Fruit fly (Drosophila melanogaster): ENCODE results near the gene spn-A.

The spn-A gene

dm6 chr3R:30091795-30092699, 36.2 kb upstream of the spn-A start:
- TF ChIP-seq Myc (optimal IDR thresholded peaks at IDR 0.05), result no peak
- no peak for TF ChIP-seq h (optimal IDR thresholded peaks at IDR 0.05)
- no peak for TF ChIP-seq insv (optimal IDR thresholded peaks at IDR 0.05)
- no peak for TF ChIP-seq ttk (optimal IDR thresholded peaks at IDR 0.05)
- no peak for TF ChIP-seq psq (optimal IDR thresholded peaks at IDR 0.05)
- TF ChIP-seq Sin3A (optimal IDR thresholded peaks at IDR 0.05), result no peak

DNA sequence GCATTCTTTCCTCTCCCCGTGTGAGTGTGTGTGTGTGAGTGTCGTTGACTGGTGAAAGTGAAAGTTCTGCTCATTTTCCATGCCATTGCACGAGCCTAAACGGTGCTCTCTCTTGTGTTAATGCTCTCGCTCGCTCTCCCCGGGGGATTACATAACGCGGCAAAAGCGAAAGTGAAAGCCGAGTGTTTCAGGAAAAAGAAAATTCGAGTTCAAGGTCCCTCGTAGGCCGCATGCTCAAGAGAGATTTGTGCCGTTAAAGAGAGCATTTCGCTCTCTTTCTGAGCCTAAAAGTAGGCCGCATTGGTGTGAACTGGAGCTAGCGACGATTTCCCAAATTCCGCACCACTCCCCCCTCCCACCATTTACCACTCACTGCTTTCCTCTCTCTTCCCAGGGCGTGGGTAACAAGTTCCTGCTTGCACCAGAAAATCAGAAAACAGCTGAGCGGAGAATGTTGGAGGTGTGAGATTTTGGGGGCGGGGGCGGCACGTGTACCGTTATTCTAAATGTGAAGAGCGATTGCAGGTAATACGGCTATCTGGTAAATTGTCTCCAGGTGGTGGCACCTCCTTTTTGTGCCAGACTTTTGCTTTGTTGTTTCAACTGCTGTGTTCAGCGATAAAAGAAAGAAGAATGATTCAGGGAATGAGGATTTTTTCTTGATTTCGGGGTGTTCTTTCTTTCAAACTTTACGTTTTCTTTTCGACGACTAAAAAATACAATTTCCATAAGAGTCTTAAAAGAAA, 34.6 kb upstream of the spn-A start:
- TF ChIP-seq Myc (optimal IDR thresholded peaks at IDR 0.05) (no peak), psq (optimal IDR thresholded peaks at IDR 0.05) (no peak), ttk (optimal IDR thresholded peaks at IDR 0.05) (no peak), Sin3A (optimal IDR thresholded peaks at IDR 0.05) (no peak), h (optimal IDR thresholded peaks at IDR 0.05) (no peak), insv (optimal IDR thresholded peaks at IDR 0.05) (no peak)

dm6 chr3R:30084137-30084536, 28.3 kb upstream of the spn-A start:
- no peak for TF ChIP-seq psq (optimal IDR thresholded peaks at IDR 0.05)
- TF ChIP-seq Myc (optimal IDR thresholded peaks at IDR 0.05), result no peak
- no peak for TF ChIP-seq h (optimal IDR thresholded peaks at IDR 0.05)

- TF ChIP-seq h (optimal IDR thresholded peaks at IDR 0.05) (no peak), Sin3A (optimal IDR thresholded peaks at IDR 0.05) (no peak), insv (optimal IDR thresholded peaks at IDR 0.05) (no peak), Myc (optimal IDR thresholded peaks at IDR 0.05) (no peak), psq (optimal IDR thresholded peaks at IDR 0.05) (no peak), ttk (optimal IDR thresholded peaks at IDR 0.05) (no peak)
These were observed 27.4 kb upstream of the spn-A start for dm6 chr3R:30083215-30083614.

DNA sequence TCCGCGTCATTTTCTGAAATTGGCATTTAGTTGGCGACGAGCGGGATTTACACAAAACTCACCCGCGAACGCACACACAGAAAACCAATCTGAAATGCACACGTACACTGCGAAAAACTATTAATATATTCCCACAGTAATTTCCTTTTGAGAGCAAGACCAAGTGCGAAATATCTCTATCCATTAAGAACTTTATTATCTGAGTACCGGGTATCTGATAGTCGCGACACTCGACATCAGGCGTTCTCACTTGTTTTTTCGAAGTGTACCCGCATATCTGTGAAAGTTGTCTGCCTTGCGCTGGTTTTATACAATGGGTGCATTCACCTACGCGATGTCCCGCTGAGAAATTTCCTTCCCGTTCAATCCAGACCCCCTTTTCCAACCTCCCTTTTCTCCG, 20.3 kb upstream of the spn-A start:
- no peak for TF ChIP-seq ttk (optimal IDR thresholded peaks at IDR 0.05)

DNA sequence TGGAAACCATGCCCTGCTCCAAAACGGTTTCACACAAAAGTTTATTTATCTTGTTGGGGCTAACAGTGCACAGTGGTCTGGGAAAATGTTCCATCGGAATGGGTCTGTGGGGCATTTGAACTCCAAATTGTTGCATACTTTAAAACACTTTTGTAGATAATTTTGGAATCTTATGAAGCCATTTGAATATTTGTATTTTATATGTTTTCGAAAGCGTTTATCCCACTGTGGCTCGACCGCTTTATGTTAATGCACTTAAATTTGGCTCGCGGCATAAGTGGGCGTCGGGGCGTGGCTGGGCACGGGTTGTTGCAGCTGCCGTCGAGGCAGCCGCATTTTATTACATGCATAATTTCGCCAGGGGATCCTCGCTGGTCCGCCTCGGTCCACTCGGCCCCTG, 16.0 kb upstream of the spn-A start:
- no peak for TF ChIP-seq insv (optimal IDR thresholded peaks at IDR 0.05)
- TF ChIP-seq ttk (optimal IDR thresholded peaks at IDR 0.05), result no peak
- no peak for TF ChIP-seq Sin3A (optimal IDR thresholded peaks at IDR 0.05)
- no peak for TF ChIP-seq Myc (optimal IDR thresholded peaks at IDR 0.05)
- no peak for TF ChIP-seq h (optimal IDR thresholded peaks at IDR 0.05)
- no peak for TF ChIP-seq psq (optimal IDR thresholded peaks at IDR 0.05)

- TF ChIP-seq Sin3A (optimal IDR thresholded peaks at IDR 0.05) (no peak), h (optimal IDR thresholded peaks at IDR 0.05) (no peak), Myc (optimal IDR thresholded peaks at IDR 0.05) (no peak), ttk (optimal IDR thresholded peaks at IDR 0.05) (no peak), insv (optimal IDR thresholded peaks at IDR 0.05) (no peak), psq (optimal IDR thresholded peaks at IDR 0.05) (no peak)
These were observed 14.4 kb upstream of the spn-A start for dm6 chr3R:30070198-30070597.

DNA sequence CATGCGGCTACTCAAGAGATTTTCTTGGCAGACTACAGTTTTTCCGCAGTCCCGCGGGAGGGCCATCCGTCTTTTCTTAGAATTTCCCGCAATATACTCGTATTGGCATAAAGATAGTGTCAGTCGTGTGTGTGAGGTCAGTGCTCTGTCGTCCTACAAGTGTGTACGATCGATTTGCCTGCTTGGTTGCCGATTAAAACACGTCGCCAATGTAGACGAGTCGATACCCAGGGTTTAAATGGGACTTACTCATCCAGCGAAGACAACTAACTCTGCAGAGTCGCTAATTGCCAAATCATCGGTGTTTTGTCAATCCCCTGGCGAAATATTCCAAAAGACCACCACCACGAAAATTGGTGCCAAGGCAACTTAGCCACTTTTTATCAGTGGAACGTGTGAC, 10.2 kb upstream of the spn-A start:
- no peak for TF ChIP-seq insv (optimal IDR thresholded peaks at IDR 0.05)
- no peak for TF ChIP-seq Myc (optimal IDR thresholded peaks at IDR 0.05)
- TF ChIP-seq h (optimal IDR thresholded peaks at IDR 0.05), result no peak
- no peak for TF ChIP-seq psq (optimal IDR thresholded peaks at IDR 0.05)
- no peak for TF ChIP-seq ttk (optimal IDR thresholded peaks at IDR 0.05)
- no peak for TF ChIP-seq Sin3A (optimal IDR thresholded peaks at IDR 0.05)

dm6 chr3R:30063704-30064103, 7.9 kb upstream of the spn-A start:
- TF ChIP-seq insv (optimal IDR thresholded peaks at IDR 0.05) (no peak), h (optimal IDR thresholded peaks at IDR 0.05) (no peak), ttk (optimal IDR thresholded peaks at IDR 0.05) (no peak), Myc (optimal IDR thresholded peaks at IDR 0.05) (no peak), psq (optimal IDR thresholded peaks at IDR 0.05) (no peak), Sin3A (optimal IDR thresholded peaks at IDR 0.05) (no peak)

DNA sequence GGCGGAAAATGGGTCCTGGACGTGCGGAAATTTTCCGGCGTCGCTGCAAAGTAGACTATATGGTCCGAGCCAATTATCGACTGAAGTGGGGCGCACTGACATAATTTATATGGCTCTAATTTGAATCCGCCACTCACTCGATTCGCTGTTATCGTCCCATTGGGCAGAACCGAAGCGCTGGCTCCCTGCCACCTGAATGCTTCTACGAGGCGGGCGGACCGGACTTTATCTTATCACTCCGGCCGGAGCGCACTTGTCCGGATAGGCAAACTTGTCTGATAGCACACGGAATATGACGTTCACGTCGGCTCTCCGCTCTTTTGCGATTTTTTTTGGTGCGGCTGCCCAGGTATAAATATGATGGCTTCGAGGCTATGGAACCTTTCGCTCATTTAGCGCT, 6.7 kb upstream of the spn-A start:
- TF ChIP-seq h (optimal IDR thresholded peaks at IDR 0.05) (no peak), Myc (optimal IDR thresholded peaks at IDR 0.05) (no peak), ttk (optimal IDR thresholded peaks at IDR 0.05) (no peak), psq (optimal IDR thresholded peaks at IDR 0.05) (no peak), insv (optimal IDR thresholded peaks at IDR 0.05) (no peak), Sin3A (optimal IDR thresholded peaks at IDR 0.05) (no peak)

DNA sequence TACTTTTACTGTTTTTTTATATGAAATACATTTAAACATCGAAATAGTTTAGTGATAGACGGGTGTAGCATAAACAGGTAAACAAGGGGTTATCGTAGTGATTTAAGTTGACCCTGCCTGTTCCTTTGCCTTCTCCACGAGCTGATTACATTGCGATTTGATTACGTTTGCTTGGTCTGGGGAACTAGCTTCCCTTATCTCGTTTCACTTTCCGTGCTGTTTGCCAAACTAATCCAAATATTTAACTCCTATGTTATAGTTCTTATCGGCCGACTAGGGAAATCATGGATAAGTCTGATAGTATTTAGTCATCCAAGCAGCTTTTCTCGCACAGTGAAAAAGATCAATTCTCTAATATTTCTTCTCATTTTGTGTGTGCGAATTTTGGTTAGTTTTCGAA, 6.1 kb upstream of the spn-A start:
- TF ChIP-seq insv (optimal IDR thresholded peaks at IDR 0.05) (no peak), ttk (optimal IDR thresholded peaks at IDR 0.05) (no peak), Myc (optimal IDR thresholded peaks at IDR 0.05) (no peak), h (optimal IDR thresholded peaks at IDR 0.05) (no peak), Sin3A (optimal IDR thresholded peaks at IDR 0.05) (no peak), psq (optimal IDR thresholded peaks at IDR 0.05) (no peak)

DNA sequence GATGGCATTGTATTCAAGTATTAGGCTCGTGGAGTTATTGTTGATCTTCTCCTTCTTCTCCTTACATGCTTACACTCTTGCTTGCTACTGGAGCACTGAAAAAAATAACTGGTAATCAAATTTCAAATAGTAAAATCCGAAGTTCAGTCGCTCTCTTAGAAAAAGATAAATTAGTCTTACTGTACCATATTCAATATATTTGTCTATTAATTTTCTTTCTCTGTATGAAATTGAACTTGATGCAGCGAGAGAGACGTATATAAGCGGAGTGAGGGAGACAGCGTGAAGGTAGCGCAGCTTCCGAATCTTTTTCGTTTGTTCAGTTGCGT, 5.3 kb upstream of the spn-A start:
- TF ChIP-seq Sin3A (optimal IDR thresholded peaks at IDR 0.05) (no peak), h (optimal IDR thresholded peaks at IDR 0.05) (no peak), Myc (optimal IDR thresholded peaks at IDR 0.05) (no peak), ttk (optimal IDR thresholded peaks at IDR 0.05) (no peak), psq (optimal IDR thresholded peaks at IDR 0.05) (no peak), insv (optimal IDR thresholded peaks at IDR 0.05) (no peak)
